Worm (Caenorhabditis elegans) whole organism, L1 larva: ENCODE results near the gene srbc-76.
"Not testable (repeated sequence)": the region's sequence is repeated elsewhere in the genome, so short reads cannot be mapped to it uniquely, and the experiment has no call there.

Source experiments
- C04F5.9 ChIP-seq: sonication (generic microtip); optimal IDR thresholded peaks from 2 replicates; lab custom pipeline; 2016; ENCODE audit warnings: missing genetic modification characterization, missing compliant biosample characterization
- F16B12.6 ChIP-seq: fragments of 150-350 bp; optimal IDR thresholded peaks from 2 replicates; lab custom pipeline; 2014; ENCODE audit warnings: missing biosample characterization, missing genetic modification characterization
- alr-1 ChIP-seq: fragments of 200-800 bp; sonication (Bioruptor generic); optimal IDR thresholded peaks from 2 replicates; lab custom pipeline; 2018; ENCODE audit warnings: borderline replicate concordance, mild to moderate bottlenecking, missing genetic modification characterization, missing compliant biosample characterization
- ama-1 ChIP-seq: fragments of 150-350 bp; optimal IDR thresholded peaks from 2 replicates; lab custom pipeline; 2014
- ceh-63 ChIP-seq: fragments of 200-800 bp; sonication (Bioruptor generic); optimal IDR thresholded peaks from 2 replicates; lab custom pipeline; 2018; ENCODE audit warnings: mild to moderate bottlenecking, missing genetic modification characterization, missing compliant biosample characterization
- ceh-88 ChIP-seq: fragments of 200-800 bp; sonication (Bioruptor generic); IDR thresholded peaks from 2 replicates; pipeline ENCODE4 v1.3.6; 2022; ENCODE audit warnings: missing genetic modification characterization, missing compliant biosample characterization
- dpl-1 ChIP-seq, 3 experiments: fragments of 150-350 bp in 2 of 3; sonication (generic microtip) in 1 of 3; optimal IDR thresholded peaks; 2 replicates each; lab custom pipeline; 2014 to 2017; ENCODE audit warnings: missing biosample characterization in 3 of 3, missing genetic modification characterization in 3 of 3, missing genetic modification reagents in 3 of 3
- dsc-1 ChIP-seq: sonication (generic microtip); optimal IDR thresholded peaks from 2 replicates; lab custom pipeline; 2016; ENCODE audit warnings: mild to moderate bottlenecking, missing genetic modification characterization, missing compliant biosample characterization
- elt-3 ChIP-seq, 6 experiments: fragments of 150-350 bp in 1 of 6; sonication (generic microtip); optimal IDR thresholded peaks; 2 replicates each; lab custom pipeline; 2017 to 2018; ENCODE audit warnings: missing biosample characterization in 6 of 6, missing genetic modification characterization in 6 of 6, inconsistent platforms in 1 of 6
- fkh-4 ChIP-seq: sonication (generic microtip); optimal IDR thresholded peaks from 2 replicates; lab custom pipeline; 2016; ENCODE audit warnings: missing compliant biosample characterization, missing genetic modification characterization, borderline replicate concordance
- fos-1 ChIP-seq: fragments of 150-350 bp; optimal IDR thresholded peaks from 2 replicates; lab custom pipeline; 2014; ENCODE audit warnings: missing biosample characterization, missing genetic modification characterization
- hpl-2 ChIP-seq: fragments of 150-350 bp; optimal IDR thresholded peaks from 2 replicates; lab custom pipeline; 2014; ENCODE audit warnings: missing biosample characterization, missing genetic modification reagents, missing genetic modification characterization
- isw-1 ChIP-seq: fragments of 200-800 bp; sonication (Bioruptor generic); IDR thresholded peaks from 2 replicates; pipeline ENCODE4 v1.3.6; 2022; ENCODE audit warnings: missing genetic modification characterization, missing compliant biosample characterization
- lin-14 ChIP-seq: fragments of 200-800 bp; sonication (Bioruptor generic); optimal IDR thresholded peaks from 2 replicates; lab custom pipeline; 2018; ENCODE audit warnings: mild to moderate bottlenecking, missing genetic modification characterization, moderate library complexity, missing compliant biosample characterization
- lin-35 ChIP-seq, 2 experiments: fragments of 150-350 bp; optimal IDR thresholded peaks; 2 replicates each; lab custom pipeline; 2014; ENCODE audit warnings: missing biosample characterization in 2 of 2, missing genetic modification characterization in 2 of 2, missing genetic modification reagents in 2 of 2
- lir-3 ChIP-seq: sonication (generic microtip); optimal IDR thresholded peaks from 2 replicates; lab custom pipeline; 2016; ENCODE audit warnings: mild to moderate bottlenecking, missing genetic modification characterization, moderate library complexity, missing compliant biosample characterization; ENCODE audit not compliant: poor library complexity
- lsy-2 ChIP-seq, 2 experiments: fragments of 150-350 bp; optimal IDR thresholded peaks; 2 replicates each; lab custom pipeline; 2014; ENCODE audit warnings: missing biosample characterization in 2 of 2, missing genetic modification characterization in 2 of 2
- mdl-1 ChIP-seq, 2 experiments: fragments of 150-350 bp; optimal IDR thresholded peaks; 2 replicates each; lab custom pipeline; 2014 to 2017; ENCODE audit warnings: missing biosample characterization in 2 of 2, missing genetic modification characterization in 2 of 2, inconsistent platforms in 1 of 2
- mep-1 ChIP-seq: fragments of 150-350 bp; optimal IDR thresholded peaks from 2 replicates; lab custom pipeline; 2014; ENCODE audit warnings: missing biosample characterization, missing genetic modification characterization
- nhr-11 ChIP-seq: fragments of 150-350 bp; optimal IDR thresholded peaks from 2 replicates; lab custom pipeline; 2014; ENCODE audit warnings: missing biosample characterization, missing genetic modification characterization
- nhr-19 ChIP-seq: fragments of 200-800 bp; sonication (Bioruptor generic); conservative IDR thresholded peaks from 2 replicates; pipeline ENCODE4 v1.3.6; 2022; ENCODE audit warnings: missing genetic modification characterization, missing compliant biosample characterization
- nhr-20 ChIP-seq: sonication (generic microtip); optimal IDR thresholded peaks from 2 replicates; lab custom pipeline; 2016; ENCODE audit warnings: mild to moderate bottlenecking, missing genetic modification characterization, missing compliant biosample characterization
- nhr-237 ChIP-seq: fragments of 150-350 bp; optimal IDR thresholded peaks from 2 replicates; lab custom pipeline; 2014; ENCODE audit warnings: missing biosample characterization, missing genetic modification characterization
- nhr-28 ChIP-seq: fragments of 150-350 bp; optimal IDR thresholded peaks from 2 replicates; lab custom pipeline; 2014; ENCODE audit warnings: missing biosample characterization, missing genetic modification characterization
- nhr-76 ChIP-seq: sonication (generic microtip); optimal IDR thresholded peaks from 2 replicates; lab custom pipeline; 2017; ENCODE audit warnings: missing biosample characterization, missing genetic modification characterization
- nhr-84 ChIP-seq: sonication (generic microtip); optimal IDR thresholded peaks from 2 replicates; lab custom pipeline; 2017; ENCODE audit warnings: missing biosample characterization, missing genetic modification characterization
- nhr-85 ChIP-seq: sonication (generic microtip); peaks from one replicate; lab custom pipeline; 2016; ENCODE audit warnings: missing genetic modification characterization, inconsistent platforms, missing compliant biosample characterization
- pag-3 ChIP-seq: sonication (generic microtip); optimal IDR thresholded peaks from 2 replicates; lab custom pipeline; 2017; ENCODE audit warnings: missing genetic modification characterization, mild to moderate bottlenecking, missing compliant biosample characterization, antibody characterized with exemption, borderline replicate concordance; ENCODE audit not compliant: insufficient read depth
- skn-1 ChIP-seq: fragments of 150-350 bp; optimal IDR thresholded peaks from 2 replicates; lab custom pipeline; 2014; ENCODE audit warnings: missing biosample characterization, missing genetic modification characterization
- snpc-4 ChIP-seq: fragments of 150-350 bp; optimal IDR thresholded peaks from 2 replicates; lab custom pipeline; 2014; ENCODE audit warnings: missing biosample characterization, missing genetic modification characterization
- snu-23 ChIP-seq: sonication (generic microtip); optimal IDR thresholded peaks from 2 replicates; lab custom pipeline; 2016; ENCODE audit warnings: missing genetic modification characterization, missing compliant biosample characterization
- sox-4 ChIP-seq: sonication (generic microtip); optimal IDR thresholded peaks from 2 replicates; lab custom pipeline; 2016; ENCODE audit warnings: missing genetic modification characterization, missing compliant biosample characterization
- sptf-1 ChIP-seq: fragments of 150-350 bp; optimal IDR thresholded peaks from 2 replicates; lab custom pipeline; 2014; ENCODE audit warnings: missing biosample characterization, missing genetic modification characterization
- tbx-2 ChIP-seq: sonication (generic microtip); optimal IDR thresholded peaks from 2 replicates; lab custom pipeline; 2016; ENCODE audit warnings: missing genetic modification characterization, missing compliant biosample characterization
- tlp-1 ChIP-seq: fragments of 150-350 bp; optimal IDR thresholded peaks from 2 replicates; lab custom pipeline; 2014; ENCODE audit warnings: missing biosample characterization, missing genetic modification characterization
- unc-62 ChIP-seq: fragments of 150-350 bp; optimal IDR thresholded peaks from 2 replicates; lab custom pipeline; 2014; ENCODE audit warnings: missing biosample characterization, missing genetic modification reagents, missing genetic modification characterization
- unc-86 ChIP-seq: sonication (generic microtip); optimal IDR thresholded peaks from 2 replicates; lab custom pipeline; 2016; ENCODE audit warnings: missing genetic modification characterization, missing compliant biosample characterization
- vab-15 ChIP-seq: sonication (generic microtip); optimal IDR thresholded peaks from 2 replicates; lab custom pipeline; 2017; ENCODE audit warnings: missing genotype, mild to moderate bottlenecking, missing genetic modification characterization, missing compliant biosample characterization
- ztf-11 ChIP-seq, 2 experiments: sonication (generic microtip); optimal IDR thresholded peaks; 2 replicates each; lab custom pipeline; 2016 to 2017; ENCODE audit warnings: missing genetic modification characterization in 2 of 2, missing biosample characterization in 1 of 2, missing compliant biosample characterization in 1 of 2
- ztf-4 ChIP-seq: fragments of 150-350 bp; optimal IDR thresholded peaks from 2 replicates; lab custom pipeline; 2014; ENCODE audit warnings: missing biosample characterization, missing genetic modification characterization

srbc-76 gene

ce11 chrV:15252082-15252481, at the start of gene srbc-76:
Gene srbc-76 (plus strand): TSS chrV:15252382.
- TF ChIP-seq fkh-4, result no peak
- no peak for TF ChIP-seq lin-35 (GFP tag; optimal IDR thresholded peaks at IDR 0.05; lab: Kevin White, UChicago)
- no peak for TF ChIP-seq alr-1
- TF ChIP-seq vab-15 (tag; lab: Kevin White, UChicago), result no peak
- TF ChIP-seq nhr-85 (tag; lab: Kevin White, UChicago), result no peak
- no peak for TF ChIP-seq unc-62
- TF ChIP-seq sptf-1 (tag; lab: Kevin White, UChicago), result no peak
- no peak for TF ChIP-seq mdl-1 (tag; optimal IDR thresholded peaks at IDR 0.05; lab: Kevin White, UChicago)
- TF ChIP-seq tbx-2 (tag; lab: Kevin White, UChicago), result no peak
- TF ChIP-seq snpc-4, result no peak
- no peak for TF ChIP-seq C04F5.9 (tag; lab: Kevin White, UChicago)
- no peak for TF ChIP-seq nhr-11 (tag; lab: Kevin White, UChicago)
- TF ChIP-seq nhr-28, result no peak
- TF ChIP-seq lir-3 (tag; lab: Kevin White, UChicago), result no peak
- TF ChIP-seq lin-14, result no peak
- TF ChIP-seq isw-1 (GFP tag; lab: Robert Waterston, UW), result no peak
- no peak for TF ChIP-seq snu-23 (GFP tag; lab: Kevin White, UChicago)
- no peak for TF ChIP-seq sox-4
- TF ChIP-seq nhr-84 (tag; lab: Kevin White, UChicago), result no peak
- TF ChIP-seq, all 84 proteins: peak for 0

- TF ChIP-seq hpl-2; fos-1 (tag; lab: Kevin White, UChicago); ztf-11 (tag; optimal IDR thresholded peaks at IDR 0.05; lab: Kevin White, UChicago): not testable (repeated sequence)
- TF ChIP-seq, all 84 proteins: peak for 0; not testable (repeated sequence) for 84
Observed at ce11 chrV:15207681-15208080, 44.5 kb upstream of the srbc-76 start, which contains the start of gene C41G6.12. Gene C41G6.12 (minus strand): TSS chrV:15207781.

ce11 chrV:15211869-15212268, 40.3 kb upstream of the srbc-76 start, which contains the start of gene sri-24:
Gene sri-24 (plus strand): TSS chrV:15212169.
- not testable (repeated sequence) for TF ChIP-seq F16B12.6 (tag; lab: Kevin White, UChicago); lsy-2 (tag; optimal IDR thresholded peaks at IDR 0.05; lab: Kevin White, UChicago); unc-86 (tag; lab: Kevin White, UChicago)

- not testable (repeated sequence) for TF ChIP-seq nhr-76 (tag; lab: Kevin White, UChicago); lsy-2 (tag; optimal IDR thresholded peaks at IDR 0.05; lab: Kevin White, UChicago); tlp-1 (tag; lab: Kevin White, UChicago)
Observed at ce11 chrV:15215175-15215574, 37.0 kb upstream of the srbc-76 start, which contains the start of gene sri-26. Gene sri-26 (plus strand): TSS chrV:15215475.

- no peak for TF ChIP-seq mdl-1 (tag; optimal IDR thresholded peaks at IDR 0.05; lab: Kevin White, UChicago)
- TF ChIP-seq vab-15 (tag; lab: Kevin White, UChicago), result no peak
- TF ChIP-seq dsc-1 (tag; lab: Kevin White, UChicago), result no peak
- TF ChIP-seq ceh-88 (GFP tag; lab: Robert Waterston, UW), result no peak
- no peak for TF ChIP-seq nhr-19
- no peak for TF ChIP-seq hpl-2
- TF ChIP-seq skn-1 (tag; lab: Kevin White, UChicago), result no peak
- no peak for TF ChIP-seq mep-1 (tag; lab: Kevin White, UChicago)
- TF ChIP-seq ztf-4, result no peak
- TF ChIP-seq dpl-1 (GFP tag; optimal IDR thresholded peaks at IDR 0.05; lab: Kevin White, UChicago), result no peak
- no peak for TF ChIP-seq nhr-20 (tag; lab: Kevin White, UChicago)
- no peak for TF ChIP-seq nhr-237 (tag; lab: Kevin White, UChicago)
- no peak for TF ChIP-seq elt-3 (tag; optimal IDR thresholded peaks at IDR 0.05; lab: Kevin White, UChicago)
- no peak for TF ChIP-seq ama-1 (lab: Kevin White, UChicago)
- no peak for TF ChIP-seq pag-3
- no peak for TF ChIP-seq tlp-1 (tag; lab: Kevin White, UChicago)
- no peak for TF ChIP-seq ceh-63 (GFP tag; lab: Kevin White, UChicago)
Observed at ce11 chrV:15216705-15217104, 35.5 kb upstream of the srbc-76 start, which contains the start of gene sri-25. Gene sri-25 (plus strand): TSS chrV:15217005.
